Worm (Caenorhabditis elegans) whole organism, early embryonic: ENCODE results near the gene vab-1.

Experiments used
- B0310.2 ChIP-seq: sonication (generic microtip); optimal IDR thresholded peaks from 2 replicates; lab custom pipeline; 2016; ENCODE audit warnings: mild to moderate bottlenecking, missing genetic modification characterization, missing compliant biosample characterization
- F13C5.2 ChIP-seq: sonication (generic microtip); optimal IDR thresholded peaks from 2 replicates; lab custom pipeline; 2017; ENCODE audit warnings: mild to moderate bottlenecking, missing genetic modification characterization, inconsistent platforms, missing compliant biosample characterization
- aly-1 ChIP-seq: sonication (generic microtip); optimal IDR thresholded peaks from 2 replicates; lab custom pipeline; 2016; ENCODE audit warnings: missing genetic modification characterization, missing compliant biosample characterization
- ama-1 ChIP-seq: fragments of 150-350 bp; optimal IDR thresholded peaks from 2 replicates; lab custom pipeline; 2014
- ceh-13 ChIP-seq: fragments of 200-800 bp; sonication (Bioruptor generic); optimal IDR thresholded peaks from 2 replicates; lab custom pipeline; 2018; ENCODE audit warnings: mild to moderate bottlenecking, missing genetic modification characterization, missing compliant biosample characterization
- ceh-36 ChIP-seq: sonication (generic microtip); optimal IDR thresholded peaks from 2 replicates; lab custom pipeline; 2016; ENCODE audit warnings: missing genetic modification characterization, inconsistent platforms, missing compliant biosample characterization
- ets-7 ChIP-seq: sonication (generic microtip); optimal IDR thresholded peaks from 2 replicates; lab custom pipeline; 2016; ENCODE audit warnings: missing genotype, missing genetic modification characterization, missing compliant biosample characterization
- flt-1 ChIP-seq: fragments of 200-800 bp; sonication (Bioruptor generic); IDR thresholded peaks from 2 replicates; pipeline ENCODE4 v1.3.6; 2022; ENCODE audit warnings: missing genetic modification characterization, missing compliant biosample characterization
- hmbx-1 ChIP-seq: sonication (generic microtip); optimal IDR thresholded peaks from 2 replicates; lab custom pipeline; 2016; ENCODE audit warnings: mild to moderate bottlenecking, missing genetic modification characterization, missing compliant biosample characterization
- scrt-1 ChIP-seq: fragments of 200-800 bp; sonication (Bioruptor generic); IDR thresholded peaks from 2 replicates; pipeline ENCODE4 v1.3.6; 2022; ENCODE audit warnings: missing genetic modification characterization, missing compliant biosample characterization
- tbx-11 ChIP-seq: fragments of 200-800 bp; sonication (Bioruptor generic); IDR thresholded peaks from 2 replicates; pipeline ENCODE4 v1.3.6; 2022; ENCODE audit warnings: missing genetic modification characterization, missing compliant biosample characterization
- tra-4 ChIP-seq: sonication (generic microtip); optimal IDR thresholded peaks from 2 replicates; lab custom pipeline; 2017; ENCODE audit warnings: missing genetic modification characterization, missing compliant biosample characterization

- TF ChIP-seq B0310.2 (tag; lab: Kevin White, UChicago): no peak
- no peak for TF ChIP-seq scrt-1 (GFP tag; lab: Robert Waterston, UW)
- no peak for TF ChIP-seq tra-4 (tag; lab: Kevin White, UChicago)
- no peak for TF ChIP-seq flt-1 (GFP tag; lab: Robert Waterston, UW)
- no peak for TF ChIP-seq hmbx-1
- no peak for TF ChIP-seq ama-1 (lab: Kevin White, UChicago)
- no peak for TF ChIP-seq aly-1 (tag; lab: Kevin White, UChicago)
- TF ChIP-seq tbx-11: no peak
- no peak for TF ChIP-seq ceh-36
- TF ChIP-seq ceh-13: no peak
- TF ChIP-seq ets-7 (tag; lab: Kevin White, UChicago): no peak
- TF ChIP-seq F13C5.2: no peak
These were observed 2.9 kb downstream of the vab-1 start for ce11 chrII:4574658-4575057.
